Worm (Caenorhabditis elegans) whole organism, L4/young adult: ENCODE measurements around the gene C43D7.8.

ENCODE experiments used
- W03F9.2 ChIP-seq: fragments of 150-350 bp; optimal IDR thresholded peaks from 2 replicates; lab custom pipeline; 2014; ENCODE audit warnings: missing biosample characterization, missing genetic modification characterization
- dao-5 ChIP-seq: sonication (generic microtip); optimal IDR thresholded peaks from 2 replicates; lab custom pipeline; 2016; ENCODE audit warnings: missing genotype, missing genetic modification characterization, moderate library complexity, missing compliant biosample characterization

DNA sequence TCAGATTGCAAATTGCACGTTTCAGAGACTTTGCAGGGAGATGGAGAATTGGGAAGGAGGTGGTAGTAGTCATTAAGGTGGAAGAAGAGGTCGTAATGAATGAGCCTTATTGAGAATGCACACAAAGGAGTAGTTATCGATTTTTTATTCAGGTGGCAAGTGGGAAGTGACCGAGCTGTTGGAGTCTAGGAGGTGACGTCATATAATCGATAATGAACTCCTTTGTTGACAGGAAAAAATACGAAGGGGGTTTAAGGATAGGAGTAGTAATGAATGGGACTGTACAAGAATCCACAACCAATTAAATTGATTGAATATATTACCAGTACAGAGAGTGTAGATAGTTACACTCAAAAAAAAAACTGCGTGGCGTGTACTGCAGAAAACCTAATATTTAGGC lies 9.4 kb downstream of the C43D7.8 start, which contains the start of gene fbxb-62:
- no peak for TF ChIP-seq dao-5
- TF ChIP-seq W03F9.2 (tag; lab: Kevin White, UChicago) = no peak
